Worm (Caenorhabditis elegans) whole organism, early embryonic: ENCODE measurements around the gene F56C3.10.

ENCODE experiments used
- flt-1 ChIP-seq: fragments of 200-800 bp; sonication (Bioruptor generic); IDR thresholded peaks from 2 replicates; pipeline ENCODE4 v1.3.6; 2022; ENCODE audit warnings: missing genetic modification characterization, missing compliant biosample characterization
- hnd-1 ChIP-seq: sonication (generic microtip); optimal IDR thresholded peaks from 2 replicates; lab custom pipeline; 2016; ENCODE audit warnings: missing genetic modification characterization, missing compliant biosample characterization

DNA sequence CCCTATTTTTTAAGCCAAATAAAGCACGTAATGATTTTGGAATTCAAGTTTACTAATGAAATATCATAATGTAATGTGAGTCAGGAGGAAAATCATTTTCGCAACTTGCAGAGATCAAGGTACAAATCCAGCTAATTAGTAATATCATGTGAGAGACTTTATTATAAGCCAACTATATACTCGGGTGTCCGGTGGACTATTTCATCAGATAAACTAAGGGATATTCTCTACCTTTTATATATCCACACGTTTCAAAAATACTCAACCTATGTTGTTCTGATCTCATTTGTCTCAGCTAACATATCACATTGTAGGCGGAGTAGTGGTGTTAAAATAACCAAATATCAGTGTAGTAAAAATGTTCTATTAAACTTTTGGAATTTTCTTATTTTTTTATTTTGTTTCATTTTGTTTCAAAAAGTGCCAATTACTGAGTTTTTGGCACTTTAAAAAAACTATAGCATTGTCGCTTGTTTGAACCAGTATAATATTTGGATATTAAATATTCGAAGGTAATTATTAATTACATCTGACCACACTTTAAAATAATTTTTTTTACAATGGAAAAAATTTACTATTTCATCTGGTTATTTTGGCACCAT, 8.0 kb upstream of the F56C3.10 start:
- TF ChIP-seq flt-1 (GFP tag; lab: Robert Waterston, UW) (no peak), hnd-1 (no peak)
